Worm (Caenorhabditis elegans): ENCODE results near the gene M117.6.

DNA sequence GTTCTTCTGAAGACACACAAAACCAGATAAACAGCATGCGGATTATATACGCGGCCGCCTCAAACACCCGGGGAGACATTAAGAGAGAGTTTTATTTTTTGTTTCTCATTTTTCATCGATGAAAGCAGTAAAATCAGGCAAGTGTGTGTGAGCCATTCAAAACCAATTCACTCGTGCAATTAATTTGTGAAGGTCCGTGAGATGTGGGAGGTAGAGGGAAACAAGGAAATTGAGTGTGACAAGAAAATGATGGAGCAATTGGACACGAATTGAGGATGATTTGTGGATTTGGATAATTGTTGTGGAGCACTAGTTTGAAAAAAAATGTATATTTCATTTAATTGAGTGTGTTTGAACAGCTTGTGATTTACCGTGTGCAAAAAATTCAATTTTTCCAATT lies 40.1 kb downstream of the M117.6 start:
- TF ChIP-seq ama-1 (optimal IDR thresholded peaks at IDR 0.05) (no peak), T23F11.4 (GFP tag; optimal IDR thresholded peaks at IDR 0.05) (no peak), pha-4 (tag; optimal IDR thresholded peaks at IDR 0.05) (no peak)

All from whole organism, late embryonic.